Worm (Caenorhabditis elegans) whole organism, mixed stage, embryonic: ENCODE data around the gene cnnm-5.
"Not testable (repeated sequence)": the region's sequence is repeated elsewhere in the genome, so short reads cannot be mapped to it uniquely, and the experiment has no call there.

Source experiments
- bed-3 ChIP-seq: fragments of 200-800 bp; sonication (Bioruptor generic); optimal IDR thresholded peaks from 3 replicates; lab custom pipeline; 2018; ENCODE audit warnings: mild to moderate bottlenecking, missing genetic modification characterization, moderate library complexity, missing compliant biosample characterization
- blmp-1 ChIP-seq: fragments of 150-350 bp; optimal IDR thresholded peaks from 2 replicates; lab custom pipeline; 2014; ENCODE audit warnings: missing biosample characterization, missing genetic modification characterization
- ceh-83 ChIP-seq: fragments of 200-800 bp; sonication (Bioruptor generic); optimal IDR thresholded peaks from 2 replicates; lab custom pipeline; 2018; ENCODE audit warnings: mild to moderate bottlenecking, missing genetic modification characterization, missing compliant biosample characterization
- drap-1 ChIP-seq: fragments of 200-800 bp; sonication (Bioruptor generic); optimal IDR thresholded peaks from 3 replicates; lab custom pipeline; 2018; ENCODE audit warnings: mild to moderate bottlenecking, missing genetic modification characterization, missing compliant biosample characterization
- elt-1 ChIP-seq: sonication (generic microtip); optimal IDR thresholded peaks from 2 replicates; lab custom pipeline; 2017; ENCODE audit warnings: missing genetic modification characterization, mild to moderate bottlenecking, missing compliant biosample characterization, antibody characterized with exemption, moderate library complexity, borderline replicate concordance; ENCODE audit not compliant: insufficient read depth
- elt-3 ChIP-seq: fragments of 150-350 bp; optimal IDR thresholded peaks from 2 replicates; lab custom pipeline; 2014; ENCODE audit warnings: missing biosample characterization, missing genetic modification characterization
- flh-1 ChIP-seq: fragments of 200-800 bp; sonication (Bioruptor generic); optimal IDR thresholded peaks from 2 replicates; lab custom pipeline; 2018; ENCODE audit warnings: mild to moderate bottlenecking, missing genetic modification characterization, moderate library complexity, missing compliant biosample characterization
- ham-2 ChIP-seq: fragments of 200-800 bp; sonication (Bioruptor generic); optimal IDR thresholded peaks from 2 replicates; lab custom pipeline; 2018; ENCODE audit warnings: mild to moderate bottlenecking, missing genetic modification characterization, missing compliant biosample characterization
- lin-13 ChIP-seq: fragments of 150-350 bp; optimal IDR thresholded peaks from 2 replicates; lab custom pipeline; 2014; ENCODE audit warnings: missing biosample characterization, missing genetic modification characterization
- lsy-2 ChIP-seq: fragments of 150-350 bp; optimal IDR thresholded peaks from 2 replicates; lab custom pipeline; 2014; ENCODE audit warnings: missing biosample characterization, missing genetic modification characterization
- mab-5 ChIP-seq: fragments of 150-350 bp; optimal IDR thresholded peaks from 2 replicates; lab custom pipeline; 2014; ENCODE audit warnings: missing biosample characterization, missing genetic modification characterization
- mep-1 ChIP-seq: fragments of 150-350 bp; optimal IDR thresholded peaks from 2 replicates; lab custom pipeline; 2017; ENCODE audit warnings: missing biosample characterization, missing genetic modification reagents, missing genetic modification characterization, inconsistent platforms
- mls-2 ChIP-seq: sonication (generic microtip); optimal IDR thresholded peaks from 2 replicates; lab custom pipeline; 2016; ENCODE audit warnings: mild to moderate bottlenecking, missing genetic modification characterization, moderate library complexity, missing compliant biosample characterization
- nhr-12 ChIP-seq: fragments of 150-350 bp; optimal IDR thresholded peaks from 2 replicates; lab custom pipeline; 2014; ENCODE audit warnings: missing biosample characterization, missing genetic modification characterization
- nhr-237 ChIP-seq: fragments of 150-350 bp; optimal IDR thresholded peaks from 2 replicates; lab custom pipeline; 2014; ENCODE audit warnings: missing biosample characterization, missing genetic modification characterization
- nhr-28 ChIP-seq: fragments of 150-350 bp; optimal IDR thresholded peaks from 2 replicates; lab custom pipeline; 2014; ENCODE audit warnings: missing biosample characterization, missing genetic modification characterization
- nhr-76 ChIP-seq: sonication (generic microtip); optimal IDR thresholded peaks from 2 replicates; lab custom pipeline; 2017; ENCODE audit warnings: missing biosample characterization, missing genetic modification characterization
- pha-4 ChIP-seq: fragments of 150-350 bp; optimal IDR thresholded peaks from 2 replicates; lab custom pipeline; 2018; ENCODE audit warnings: missing biosample characterization, missing genetic modification reagents, missing genetic modification characterization
- snpc-4 ChIP-seq: fragments of 150-350 bp; optimal IDR thresholded peaks from 2 replicates; lab custom pipeline; 2014; ENCODE audit warnings: missing biosample characterization, missing genetic modification characterization
- sptf-1 ChIP-seq: sonication (generic microtip); optimal IDR thresholded peaks from 2 replicates; lab custom pipeline; 2017; ENCODE audit warnings: mild to moderate bottlenecking, missing genetic modification characterization, moderate library complexity, missing compliant biosample characterization
- tbx-8 ChIP-seq: fragments of 200-800 bp; sonication (Bioruptor generic); optimal IDR thresholded peaks from 2 replicates; lab custom pipeline; 2018; ENCODE audit warnings: mild to moderate bottlenecking, missing genetic modification characterization, moderate library complexity, missing compliant biosample characterization
- zip-8 ChIP-seq: fragments of 150-350 bp; optimal IDR thresholded peaks from 2 replicates; lab custom pipeline; 2014; ENCODE audit warnings: missing biosample characterization, missing genetic modification characterization
- ztf-11 ChIP-seq: fragments of 150-350 bp; optimal IDR thresholded peaks from 2 replicates; lab custom pipeline; 2014; ENCODE audit warnings: missing biosample characterization, missing genetic modification characterization

The cnnm-5 gene

ce11 chrIII:3854868-3855267 lies 25.9 kb upstream of the cnnm-5 start:
- peak; percentile 52 for TF ChIP-seq lsy-2 (tag; lab: Kevin White, UChicago)
- TF ChIP-seq, all 35 proteins: peak for 1; not testable (repeated sequence) for 34

- TF ChIP-seq lin-13, tbx-8, zip-8: not testable (repeated sequence)
Observed at ce11 chrIII:3852030-3852579, 23.1 kb upstream of the cnnm-5 start, which contains the start of gene cyp-25A4. cyp-25A4 (minus strand) TSS chrIII:3852080.

ce11 chrIII:3844746-3845145 lies 15.7 kb upstream of the cnnm-5 start, which contains the start of gene maph-1.3:
maph-1.3 (plus strand) TSS chrIII:3844893.
- TF ChIP-seq flh-1; nhr-76 (tag; lab: Kevin White, UChicago); mep-1: not testable (repeated sequence)

ce11 chrIII:3843514-3843913 lies 14.5 kb upstream of the cnnm-5 start, which contains the start of gene C36A4.4:
C36A4.4 (minus strand) TSS chrIII:3843614.
- TF ChIP-seq tbx-8; snpc-4 (tag; lab: Kevin White, UChicago); nhr-12 (tag; lab: Kevin White, UChicago): not testable (repeated sequence)

- not testable (repeated sequence) for TF ChIP-seq bed-3 (GFP tag; lab: Kevin White, UChicago); tbx-8; mls-2 (tag; lab: Kevin White, UChicago)
Observed at ce11 chrIII:3840279-3840678, 11.3 kb upstream of the cnnm-5 start, which contains the start of gene C36A4.11. C36A4.11 (plus strand) TSS chrIII:3840579.

ce11 chrIII:3839635-3840034 lies 10.6 kb upstream of the cnnm-5 start, which contains the start of gene cyp-25A3:
cyp-25A3 (minus strand) TSS chrIII:3839735.
- TF ChIP-seq nhr-76 (tag; lab: Kevin White, UChicago) = no peak
- TF ChIP-seq blmp-1 (tag; lab: Kevin White, UChicago) = no peak
- TF ChIP-seq tbx-8 = no peak

- TF ChIP-seq mep-1 (no peak), drap-1 (no peak)
Observed at ce11 chrIII:3834800-3835271, 5.8 kb upstream of the cnnm-5 start, which contains the start of gene cyp-25A2. cyp-25A2 (plus strand) TSS chrIII:3835221.

- TF ChIP-seq flh-1 (no peak), ceh-83 (GFP tag; lab: Kevin White, UChicago) (no peak), mab-5 (tag; lab: Kevin White, UChicago) (no peak), snpc-4 (tag; lab: Kevin White, UChicago) (no peak), nhr-76 (tag; lab: Kevin White, UChicago) (no peak), sptf-1 (tag; lab: Kevin White, UChicago) (no peak), nhr-237 (tag; lab: Kevin White, UChicago) (no peak), elt-1 (tag; lab: Kevin White, UChicago) (no peak), tbx-8 (no peak), ztf-11 (tag; lab: Kevin White, UChicago) (no peak), ham-2 (GFP tag; lab: Kevin White, UChicago) (no peak), elt-3 (tag; lab: Kevin White, UChicago) (no peak), nhr-28 (tag; lab: Kevin White, UChicago) (no peak)
Observed at ce11 chrIII:3832291-3832690, 3.3 kb upstream of the cnnm-5 start, which contains the start of gene cyp-25A1. cyp-25A1 (plus strand) TSS chrIII:3832591.

- TF ChIP-seq flh-1 (no peak), pha-4 (tag; lab: Kevin White, UChicago) (no peak), elt-3 (tag; lab: Kevin White, UChicago) (no peak), mls-2 (tag; lab: Kevin White, UChicago) (no peak)
Observed at ce11 chrIII:3831798-3832197, 2.8 kb upstream of the cnnm-5 start.
